In genomic region chrX:11678539-11679040, dm6 we compare ENCODE assay signal across 5 fruit fly cellular contexts.
A peak's percentile ranks its signal among the peaks of the same experiment; 100 is the strongest.
TF ChIP-seq lines count a peak whose summit lies in the region.

Gene Vlet (minus strand): TSS chrX:11678589.
Gene bif (plus strand): TSS chrX:11678970.

- TF ChIP-seq CTCF in whole organism, embryonic (GFP tag; optimal IDR thresholded peaks at IDR 0.05; lab: Kevin White, UChicago): no peak

TF ChIP-seq in whole organism, adult, 20 proteins besides CTCF, POLR2A, EP300 and RAD21 (continues in another document):
- no peak for TF ChIP-seq cnc (optimal IDR thresholded peaks at IDR 0.05; lab: Kevin White, UChicago)
- peak; percentile 77 for TF ChIP-seq kay (GFP tag; lab: Kevin White, UChicago; ENCODE audit: borderline replicate concordance)
- TF ChIP-seq Mnt (GFP tag; optimal IDR thresholded peaks at IDR 0.05; lab: Kevin White, UChicago): peak; percentile 48
- TF ChIP-seq bab1 (GFP tag; optimal IDR thresholded peaks at IDR 0.05; lab: Kevin White, UChicago): peak; percentile 62
- TF ChIP-seq CG33017 (tag; optimal IDR thresholded peaks at IDR 0.05; lab: Kevin White, UChicago): no peak
- peak; percentile 56 for TF ChIP-seq Crg-1 (GFP tag; optimal IDR thresholded peaks at IDR 0.05; lab: Kevin White, UChicago)
- peak; percentile 82 for TF ChIP-seq CG11617 (GFP tag; optimal IDR thresholded peaks at IDR 0.05; lab: Kevin White, UChicago)
- peak; percentile 12 for TF ChIP-seq tj (GFP tag; optimal IDR thresholded peaks at IDR 0.05; lab: Kevin White, UChicago)
- TF ChIP-seq CG12768 (GFP tag; optimal IDR thresholded peaks at IDR 0.05; lab: Kevin White, UChicago): no peak
- no peak for TF ChIP-seq pad (GFP tag; optimal IDR thresholded peaks at IDR 0.05; lab: Kevin White, UChicago)
- peak; percentile 37 for TF ChIP-seq CG5204 (GFP tag; optimal IDR thresholded peaks at IDR 0.05; lab: Kevin White, UChicago)
- no peak for TF ChIP-seq Clk (GFP tag; optimal IDR thresholded peaks at IDR 0.05; lab: Kevin White, UChicago)
- peak; percentile 40 for TF ChIP-seq CG7045 (GFP tag; optimal IDR thresholded peaks at IDR 0.05; lab: Kevin White, UChicago)
- TF ChIP-seq CG14711 (tag; optimal IDR thresholded peaks at IDR 0.05; lab: Kevin White, UChicago): peak; percentile 75
- peak; percentile 55 for TF ChIP-seq Hr96 (GFP tag; optimal IDR thresholded peaks at IDR 0.05; lab: Kevin White, UChicago)
- no peak for TF ChIP-seq cic (GFP tag; optimal IDR thresholded peaks at IDR 0.05; lab: Kevin White, UChicago)
- TF ChIP-seq CG7101 (tag; optimal IDR thresholded peaks at IDR 0.05; lab: Kevin White, UChicago): peak; percentile 69
- TF ChIP-seq CG1620 (GFP tag; optimal IDR thresholded peaks at IDR 0.05; lab: Kevin White, UChicago): peak; percentile 73

TF ChIP-seq in whole organism, embryonic, 481 proteins besides CTCF, POLR2A, EP300 and RAD21 (continues in another document):
- peak; percentile 61; the same call in 2 of the 3 replicates for TF ChIP-seq CG11560 (tag; IDR thresholded peaks at IDR 0.05; lab: Robert Waterston, UW)
- TF ChIP-seq ind (GFP tag; optimal IDR thresholded peaks at IDR 0.05; lab: Kevin White, UChicago): peak; percentile 74
- TF ChIP-seq HLH3B (GFP tag; IDR thresholded peaks at IDR 0.05; lab: Robert Waterston, UW): peak; percentile 41; the same call in 1 of the 2 replicates
- peak; percentile 16 for TF ChIP-seq CG18764 (GFP tag; optimal IDR thresholded peaks at IDR 0.05; lab: Kevin White, UChicago)
- TF ChIP-seq CG10543 (GFP tag; optimal IDR thresholded peaks at IDR 0.05; lab: Kevin White, UChicago): peak; percentile 70
- peak; percentile 69 for TF ChIP-seq Abd-B (GFP tag; optimal IDR thresholded peaks at IDR 0.05; lab: Kevin White, UChicago)
- TF ChIP-seq dmrt11E (tag; optimal IDR thresholded peaks at IDR 0.05; lab: Kevin White, UChicago): peak; percentile 66
- no peak for TF ChIP-seq lov (optimal IDR thresholded peaks at IDR 0.05; lab: Kevin White, UChicago)
- 0 out of 3 replicates have a peak, but pooled peaks have one; percentile 9 for TF ChIP-seq lov (GFP tag; IDR thresholded peaks at IDR 0.05; lab: Robert Waterston, UW)
- no peak for TF ChIP-seq CG15073 (GFP tag; optimal IDR thresholded peaks at IDR 0.05; lab: Kevin White, UChicago)
- TF ChIP-seq NC2α (GFP tag; optimal IDR thresholded peaks at IDR 0.05; lab: Kevin White, UChicago): no peak
- TF ChIP-seq CG4617 (GFP tag; optimal IDR thresholded peaks at IDR 0.05; lab: Kevin White, UChicago; ENCODE audit: borderline replicate concordance): peak; percentile 23
- peak; percentile 34 for TF ChIP-seq CG8290 (GFP tag; optimal IDR thresholded peaks at IDR 0.05; lab: Kevin White, UChicago)
- TF ChIP-seq CG8290 (tag; optimal IDR thresholded peaks at IDR 0.05; lab: Kevin White, UChicago): peak in 1 of 2 experiments; percentile 25
- no peak for TF ChIP-seq sim (GFP tag; IDR thresholded peaks at IDR 0.05; lab: Robert Waterston, UW)
- TF ChIP-seq cato (GFP tag; optimal IDR thresholded peaks at IDR 0.05; lab: Kevin White, UChicago; ENCODE audit: borderline replicate concordance): peak; percentile 55
- peak; percentile 78 for TF ChIP-seq phol (tag; optimal IDR thresholded peaks at IDR 0.05; lab: Kevin White, UChicago)

TF ChIP-seq in whole organism, prepupa, 60 proteins besides CTCF, POLR2A, EP300 and RAD21 (continues in another document):
- peak; percentile 52; the same call in 1 of the 2 replicates for TF ChIP-seq Gug (GFP tag; IDR thresholded peaks at IDR 0.05; lab: Robert Waterston, UW)
- TF ChIP-seq lz (GFP tag; optimal IDR thresholded peaks at IDR 0.05; lab: Kevin White, UChicago): peak; percentile 48
- peak; percentile 12 for TF ChIP-seq Blimp-1 (GFP tag; optimal IDR thresholded peaks at IDR 0.05; lab: Kevin White, UChicago)
- TF ChIP-seq Eip93F (GFP tag; optimal IDR thresholded peaks at IDR 0.05; lab: Kevin White, UChicago): no peak
- TF ChIP-seq Ets96B (tag; optimal IDR thresholded peaks at IDR 0.05; lab: Kevin White, UChicago): peak; percentile 31
- TF ChIP-seq Hr4 (GFP tag; optimal IDR thresholded peaks at IDR 0.05; lab: Kevin White, UChicago): no peak
- TF ChIP-seq CG6808 (GFP tag; optimal IDR thresholded peaks at IDR 0.05; lab: Kevin White, UChicago): peak; percentile 65
- TF ChIP-seq fd85E (GFP tag; optimal IDR thresholded peaks at IDR 0.05; lab: Kevin White, UChicago): no peak
- TF ChIP-seq fd59A (GFP tag; optimal IDR thresholded peaks at IDR 0.05; lab: Kevin White, UChicago): peak; percentile 34
- peak; percentile 51 for TF ChIP-seq CG10669 (GFP tag; optimal IDR thresholded peaks at IDR 0.05; lab: Kevin White, UChicago)
- peak; percentile 49 for TF ChIP-seq CG11762 (GFP tag; optimal IDR thresholded peaks at IDR 0.05; lab: Kevin White, UChicago; ENCODE audit: insufficient read depth)
- peak; percentile 27 for TF ChIP-seq dsx (GFP tag; optimal IDR thresholded peaks at IDR 0.05; lab: Kevin White, UChicago; ENCODE audit: poor library complexity, severe bottlenecking)
- no peak for TF ChIP-seq CG16779 (tag; optimal IDR thresholded peaks at IDR 0.05; lab: Kevin White, UChicago)
- peak; percentile 36 for TF ChIP-seq net (GFP tag; optimal IDR thresholded peaks at IDR 0.05; lab: Kevin White, UChicago)
- TF ChIP-seq spab (GFP tag; optimal IDR thresholded peaks at IDR 0.05; lab: Kevin White, UChicago): peak; percentile 10
- TF ChIP-seq OdsH (GFP tag; optimal IDR thresholded peaks at IDR 0.05; lab: Kevin White, UChicago): peak; percentile 66
- TF ChIP-seq CG6792 (GFP tag; optimal IDR thresholded peaks at IDR 0.05; lab: Kevin White, UChicago): peak; percentile 47
- no peak for TF ChIP-seq CG6854 (GFP tag; optimal IDR thresholded peaks at IDR 0.05; lab: Kevin White, UChicago)
- TF ChIP-seq vri (GFP tag; optimal IDR thresholded peaks at IDR 0.05; lab: Kevin White, UChicago): no peak

TF ChIP-seq in whole organism, pupa, 21 proteins besides CTCF, POLR2A, EP300 and RAD21 (continues in another document):
- TF ChIP-seq CG17806 (tag; optimal IDR thresholded peaks at IDR 0.05; lab: Kevin White, UChicago) (peak; percentile 36), CG10348 (GFP tag; IDR thresholded peaks at IDR 0.05; lab: Robert Waterston, UW) (no peak), CG8301 (tag; optimal IDR thresholded peaks at IDR 0.05; lab: Kevin White, UChicago) (peak; percentile 30), D1 (tag; optimal IDR thresholded peaks at IDR 0.05; lab: Kevin White, UChicago) (peak; percentile 69), CG12605 (GFP tag; IDR thresholded peaks at IDR 0.05; lab: Robert Waterston, UW) (no peak), CG9948 (tag; optimal IDR thresholded peaks at IDR 0.05; lab: Kevin White, UChicago) (peak; percentile 58), gl (tag; optimal IDR thresholded peaks at IDR 0.05; lab: Kevin White, UChicago) (no peak), EcR (GFP tag; optimal IDR thresholded peaks at IDR 0.05; lab: Kevin White, UChicago) (no peak), Ets98B (GFP tag; IDR thresholded peaks at IDR 0.05; lab: Robert Waterston, UW) (no peak; the same call in 1 of the 2 replicates), CG14655 (GFP tag; optimal IDR thresholded peaks at IDR 0.05; lab: Kevin White, UChicago) (no peak), rn (GFP tag; IDR thresholded peaks at IDR 0.05; lab: Robert Waterston, UW) (no peak), Snoo (tag; optimal IDR thresholded peaks at IDR 0.05; lab: Kevin White, UChicago) (peak; percentile 48), CG8159 (tag; optimal IDR thresholded peaks at IDR 0.05; lab: Kevin White, UChicago) (peak; percentile 57), fd96Ca (GFP tag; IDR thresholded peaks at IDR 0.05; lab: Robert Waterston, UW) (peak; percentile 64; the same call in 1 of the 3 replicates), CG13204 (GFP tag; optimal IDR thresholded peaks at IDR 0.05; lab: Kevin White, UChicago) (no peak), Pif1B (GFP tag; optimal IDR thresholded peaks at IDR 0.05; lab: Kevin White, UChicago) (peak; percentile 59), CG32121 (GFP tag; IDR thresholded peaks at IDR 0.05; lab: Robert Waterston, UW) (0 out of 2 replicates have a peak, but pooled peaks have one; percentile 37), CG4496 (GFP tag; IDR thresholded peaks at IDR 0.05; lab: Robert Waterston, UW) (0 out of 3 replicates have a peak, but pooled peaks have one; percentile 17), CG34367 (tag; optimal IDR thresholded peaks at IDR 0.05; lab: Kevin White, UChicago) (peak; percentile 50), Pif1A (GFP tag; optimal IDR thresholded peaks at IDR 0.05; lab: Kevin White, UChicago) (no peak)

TF ChIP-seq in whole organism, wandering third instar larva, 38 proteins besides CTCF, POLR2A, EP300 and RAD21:
- peak; percentile 35 for TF ChIP-seq ey (GFP tag; optimal IDR thresholded peaks at IDR 0.05; lab: Kevin White, UChicago)
- TF ChIP-seq Vsx2 (GFP tag; optimal IDR thresholded peaks at IDR 0.05; lab: Kevin White, UChicago; ENCODE audit: partially characterized antibody): no peak
- no peak for TF ChIP-seq GATAd (GFP tag; optimal IDR thresholded peaks at IDR 0.05; lab: Kevin White, UChicago)
- TF ChIP-seq fru (GFP tag; optimal IDR thresholded peaks at IDR 0.05; lab: Kevin White, UChicago): peak; percentile 46
- TF ChIP-seq Jra (GFP tag; optimal IDR thresholded peaks at IDR 0.05; lab: Kevin White, UChicago): no peak
- TF ChIP-seq foxo (GFP tag; optimal IDR thresholded peaks at IDR 0.05; lab: Kevin White, UChicago): peak in 1 of 2 experiments; percentile 73
- TF ChIP-seq br (GFP tag; optimal IDR thresholded peaks at IDR 0.05; lab: Kevin White, UChicago): peak; percentile 18
- TF ChIP-seq sv (GFP tag; optimal IDR thresholded peaks at IDR 0.05; lab: Kevin White, UChicago): peak; percentile 11
- peak; percentile 31 for TF ChIP-seq h (GFP tag; optimal IDR thresholded peaks at IDR 0.05; lab: Kevin White, UChicago)
- peak; percentile 53 for TF ChIP-seq sage (GFP tag; optimal IDR thresholded peaks at IDR 0.05; lab: Kevin White, UChicago)
- TF ChIP-seq dmrt93B (GFP tag; optimal IDR thresholded peaks at IDR 0.05; lab: Kevin White, UChicago): peak; percentile 50
- TF ChIP-seq Sp1 (GFP tag; optimal IDR thresholded peaks at IDR 0.05; lab: Kevin White, UChicago): peak; percentile 38
- peak; percentile 45 for TF ChIP-seq psq (GFP tag; optimal IDR thresholded peaks at IDR 0.05; lab: Kevin White, UChicago)
- peak; percentile 71 for TF ChIP-seq HLH106 (tag; optimal IDR thresholded peaks at IDR 0.05; lab: Kevin White, UChicago)
- TF ChIP-seq CG32264 (GFP tag; optimal IDR thresholded peaks at IDR 0.05; lab: Kevin White, UChicago): no peak
- no peak for TF ChIP-seq Mio (GFP tag; optimal IDR thresholded peaks at IDR 0.05; lab: Kevin White, UChicago)
- TF ChIP-seq rgr (GFP tag; optimal IDR thresholded peaks at IDR 0.05; lab: Kevin White, UChicago): peak; percentile 68
- TF ChIP-seq Rel (GFP tag; optimal IDR thresholded peaks at IDR 0.05; lab: Kevin White, UChicago): no peak
- no peak for TF ChIP-seq Rel (tag; optimal IDR thresholded peaks at IDR 0.05; lab: Kevin White, UChicago)
- no peak for TF ChIP-seq Hr83 (GFP tag; optimal IDR thresholded peaks at IDR 0.05; lab: Kevin White, UChicago; ENCODE audit: poor library complexity, severe bottlenecking)
- no peak for TF ChIP-seq Hr78 (GFP tag; optimal IDR thresholded peaks at IDR 0.05; lab: Kevin White, UChicago)
- peak; percentile 34 for TF ChIP-seq OdsH (GFP tag; optimal IDR thresholded peaks at IDR 0.05; lab: Kevin White, UChicago)
